Worm (Caenorhabditis elegans): ENCODE data around the gene fbxa-100.

- TF ChIP-seq ceh-36 (tag; optimal IDR thresholded peaks at IDR 0.05): no peak
- TF ChIP-seq hnd-1 (tag; optimal IDR thresholded peaks at IDR 0.05): no peak
- TF ChIP-seq ama-1 (optimal IDR thresholded peaks at IDR 0.05): no peak
- no peak for TF ChIP-seq ceh-13 (GFP tag; optimal IDR thresholded peaks at IDR 0.05)
- TF ChIP-seq tbx-37 (GFP tag; conservative IDR thresholded peaks at IDR 0.05): no peak
- no peak for TF ChIP-seq tra-4 (tag; optimal IDR thresholded peaks at IDR 0.05)
Measured at ce11 chrV:16071167-16071566, 9.3 kb upstream of the fbxa-100 start, which contains the start of gene nhr-176.

Data from whole organism, early embryonic.